Fruit fly (Drosophila melanogaster): ENCODE measurements around the gene CG10068.

- TF ChIP-seq fru (GFP tag; optimal IDR thresholded peaks at IDR 0.05) = no peak
- TF ChIP-seq br (GFP tag; optimal IDR thresholded peaks at IDR 0.05) = no peak
- TF ChIP-seq dsf (GFP tag; optimal IDR thresholded peaks at IDR 0.05; ENCODE audit: borderline replicate concordance) = no peak
- no peak for TF ChIP-seq N (GFP tag; optimal IDR thresholded peaks at IDR 0.05)
- TF ChIP-seq h (GFP tag; optimal IDR thresholded peaks at IDR 0.05) = no peak
- no peak for TF ChIP-seq dmrt93B (GFP tag; optimal IDR thresholded peaks at IDR 0.05)
- TF ChIP-seq Dfd (GFP tag; optimal IDR thresholded peaks at IDR 0.05) = no peak
- no peak for TF ChIP-seq tai (GFP tag; optimal IDR thresholded peaks at IDR 0.05)
- TF ChIP-seq Hr78 (GFP tag; optimal IDR thresholded peaks at IDR 0.05) = no peak
- no peak for TF ChIP-seq Dif (GFP tag; optimal IDR thresholded peaks at IDR 0.05; ENCODE audit: partially characterized antibody)
- no peak for TF ChIP-seq brk (GFP tag; optimal IDR thresholded peaks at IDR 0.05)
Measured at dm6 chr3R:7094368-7094767, 33.5 kb downstream of the CG10068 start.
